Worm (Caenorhabditis elegans): Measurements from ENCODE around the gene eef-1A.1.

DNA sequence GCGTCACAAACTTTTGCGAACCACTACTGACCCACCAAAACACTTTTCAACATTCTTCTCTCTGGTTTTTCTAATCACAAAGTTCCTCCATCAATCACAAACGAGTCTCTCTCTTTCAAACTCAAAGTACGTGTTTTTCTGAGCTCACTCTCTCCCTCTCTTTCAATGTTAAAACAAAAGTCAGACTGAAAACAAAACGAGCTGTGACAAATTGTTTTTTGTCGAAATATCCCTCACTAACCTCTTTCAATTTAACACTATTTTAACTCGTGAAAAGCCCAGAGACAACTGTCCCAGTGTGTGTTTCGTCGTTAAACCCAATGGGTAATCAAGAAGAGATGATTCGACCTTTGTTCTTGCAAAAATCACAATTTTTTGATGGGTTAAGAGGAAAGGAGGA lies 16.5 kb upstream of the eef-1A.1 start:
- no peak for TF ChIP-seq nhr-23 (tag; optimal IDR thresholded peaks at IDR 0.05)
- peak; percentile 62 for TF ChIP-seq unc-62 (GFP tag; optimal IDR thresholded peaks at IDR 0.05)
- no peak for TF ChIP-seq skn-1 (tag; optimal IDR thresholded peaks at IDR 0.05)
